Worm (Caenorhabditis elegans): ENCODE results near the gene T20B3.14.

ce11 chrV:16794828-16795354 is 26.2 kb downstream of the T20B3.14 start, which contains the start of the genes ctps-1 and pus-1:
- no peak for TF ChIP-seq tbx-2 (tag; optimal IDR thresholded peaks at IDR 0.05)
- no peak for TF ChIP-seq ama-1 (optimal IDR thresholded peaks at IDR 0.05)
- TF ChIP-seq hlh-30 (tag; optimal IDR thresholded peaks at IDR 0.05; ENCODE audit: insufficient read depth), result no peak
- TF ChIP-seq elt-2 (tag; optimal IDR thresholded peaks at IDR 0.05), result no peak
- TF ChIP-seq K09A11.1 (tag; optimal IDR thresholded peaks at IDR 0.05; ENCODE audit: insufficient read depth), result no peak
- TF ChIP-seq pax-1 (tag; optimal IDR thresholded peaks at IDR 0.05), result no peak
- TF ChIP-seq ceh-18 (tag; optimal IDR thresholded peaks at IDR 0.05), result no peak
- no peak for TF ChIP-seq pat-9 (tag; optimal IDR thresholded peaks at IDR 0.05)
- no peak for TF ChIP-seq F13H6.1 (tag; optimal IDR thresholded peaks at IDR 0.05)
- no peak for TF ChIP-seq ref-2 (tag; optimal IDR thresholded peaks at IDR 0.05)
- no peak for TF ChIP-seq unc-55 (GFP tag; optimal IDR thresholded peaks at IDR 0.05)
- no peak for TF ChIP-seq ceh-34 (tag; optimal IDR thresholded peaks at IDR 0.05)
